Worm (Caenorhabditis elegans): ENCODE results near the gene C07A9.13.

DNA sequence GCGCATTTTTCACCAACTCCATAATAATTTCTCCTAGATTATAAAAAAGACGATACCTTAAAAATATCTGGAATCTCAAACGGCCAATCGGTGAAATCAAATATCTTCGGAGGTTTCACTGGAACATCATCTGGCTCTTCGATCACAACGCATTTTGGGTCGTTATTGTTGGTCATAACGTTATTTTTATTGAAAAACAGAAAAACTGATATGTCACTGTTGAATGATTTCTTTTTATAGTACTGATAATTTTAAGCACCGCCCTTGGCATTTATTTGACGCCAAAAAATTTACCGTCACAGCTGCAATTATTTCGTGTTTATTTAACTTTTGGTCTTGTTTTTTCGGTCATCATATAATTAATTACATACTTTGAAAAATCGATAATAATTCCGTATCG lies 8.9 kb upstream of the C07A9.13 start, which contains the start of gene best-5:
- no peak for TF ChIP-seq pes-1 (GFP tag; IDR thresholded peaks at IDR 0.05)
- no peak for TF ChIP-seq tbx-37 (GFP tag; conservative IDR thresholded peaks at IDR 0.05)
- TF ChIP-seq ama-1 (optimal IDR thresholded peaks at IDR 0.05) = no peak
- TF ChIP-seq F13C5.2 (tag; optimal IDR thresholded peaks at IDR 0.05) = no peak
